Worm (Caenorhabditis elegans): ENCODE results near the gene pqn-29.

The pqn-29 gene

DNA sequence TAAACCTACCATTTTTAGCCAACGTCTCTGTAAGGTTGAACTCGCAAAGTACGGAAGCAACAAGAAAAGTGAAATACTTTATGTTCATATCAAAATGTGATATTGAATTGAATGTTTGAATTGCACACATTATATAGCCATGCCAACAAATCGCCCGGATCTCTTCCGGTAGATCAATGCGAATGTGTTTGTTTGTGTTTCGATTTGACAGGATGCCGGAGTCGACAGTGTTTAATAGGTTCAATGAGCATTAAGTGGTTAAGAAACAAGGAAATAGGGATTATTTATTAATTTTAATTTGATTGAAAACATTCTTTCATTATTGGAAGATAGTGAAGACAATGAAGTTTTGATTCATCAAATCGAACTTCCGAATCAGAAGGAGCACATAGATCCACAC lies at the start of gene pqn-29:
pqn-29 (minus strand) TSS at position 101 of the 400 bp plus-strand sequence.
- TF ChIP-seq tbp1 (GFP tag; optimal IDR thresholded peaks at IDR 0.05) (no peak), ceh-40 (GFP tag; IDR thresholded peaks at IDR 0.05) (no peak), sptf-2 (GFP tag; optimal IDR thresholded peaks at IDR 0.05) (no peak), chd-7 (tag; optimal IDR thresholded peaks at IDR 0.05) (no peak), C06A6.2 (GFP tag; conservative IDR thresholded peaks at IDR 0.05) (no peak), ztf-6 (GFP tag; IDR thresholded peaks at IDR 0.05) (no peak), mxl-1 (tag; optimal IDR thresholded peaks at IDR 0.05) (no peak), gei-17 (GFP tag; optimal IDR thresholded peaks at IDR 0.05) (no peak)

- TF ChIP-seq nhr-27 (tag; optimal IDR thresholded peaks at IDR 0.05) (no peak), Y56A3A.18 (GFP tag; IDR thresholded peaks at IDR 0.05) (no peak), F22D6.2 (tag; optimal IDR thresholded peaks at IDR 0.05) (no peak), ceh-40 (GFP tag; IDR thresholded peaks at IDR 0.05) (no peak), ztf-25 (GFP tag; IDR thresholded peaks at IDR 0.05) (no peak), xnd-1 (tag; optimal IDR thresholded peaks at IDR 0.05) (no peak), egrh-3 (GFP tag; IDR thresholded peaks at IDR 0.05) (no peak), Y95B8A.8 (GFP tag; IDR thresholded peaks at IDR 0.05) (no peak), atf-7 (tag; optimal IDR thresholded peaks at IDR 0.05) (no peak), mcd-1 (GFP tag; IDR thresholded peaks at IDR 0.05) (no peak), madf-3 (GFP tag; IDR thresholded peaks at IDR 0.05) (no peak), ceh-91 (GFP tag; IDR thresholded peaks at IDR 0.05) (no peak), F55B11.4 (tag; optimal IDR thresholded peaks at IDR 0.05; ENCODE audit: borderline replicate concordance, insufficient read depth) (no peak), sptf-2 (GFP tag; optimal IDR thresholded peaks at IDR 0.05) (no peak), madf-8 (GFP tag; conservative IDR thresholded peaks at IDR 0.05) (no peak), ama-1 (optimal IDR thresholded peaks at IDR 0.05) (no peak), ama-1 (GFP tag; optimal IDR thresholded peaks at IDR 0.05) (peak in 1 of 2 experiments; percentile 18), ztf-18 (tag; optimal IDR thresholded peaks at IDR 0.05) (peak; percentile 29), F57A8.1 (GFP tag; optimal IDR thresholded peaks at IDR 0.05) (no peak), ztf-3 (GFP tag; optimal IDR thresholded peaks at IDR 0.05) (no peak), lsl-1 (GFP tag; optimal IDR thresholded peaks at IDR 0.05) (no peak), ztf-26 (tag; optimal IDR thresholded peaks at IDR 0.05) (no peak), snpc-3.4 (tag; optimal IDR thresholded peaks at IDR 0.05) (no peak), hlh-12 (tag; optimal IDR thresholded peaks at IDR 0.05) (no peak), aptf-2 (GFP tag; conservative IDR thresholded peaks at IDR 0.05) (no peak), ekl-4 (GFP tag; IDR thresholded peaks at IDR 0.05) (0 out of 2 replicates have a peak, but pooled peaks have one; percentile 20), ztf-6 (GFP tag; IDR thresholded peaks at IDR 0.05) (no peak), B0019.2 (GFP tag; conservative IDR thresholded peaks at IDR 0.05) (no peak)
Observed at ce11 chrIII:4695057-4695456, 48.9 kb upstream of the pqn-29 start, which contains the start of gene T04A8.7. Gene T04A8.7 (plus strand): TSS chrIII:4695357.

DNA sequence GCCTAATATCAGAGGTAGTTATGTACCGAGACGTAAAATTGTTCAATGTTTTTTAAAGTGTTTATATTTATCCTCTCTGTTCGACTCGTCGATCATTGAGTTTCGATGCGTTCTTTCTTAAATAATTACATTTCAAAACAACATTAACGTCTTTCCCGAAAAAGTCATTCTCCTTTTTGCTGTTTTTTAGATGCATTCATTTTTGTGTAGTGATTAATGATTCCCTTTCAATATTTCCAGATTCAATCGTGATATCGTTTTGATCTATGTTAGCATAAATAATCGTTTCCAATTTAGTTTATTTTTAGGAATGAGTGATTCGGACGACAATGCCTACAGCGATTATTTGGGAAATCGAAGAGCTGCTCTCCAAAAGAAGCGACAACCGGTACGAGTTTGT lies 47.5 kb upstream of the pqn-29 start, which contains the start of gene T04A8.8:
T04A8.8 (plus strand) TSS at position 301 of the 400 bp plus-strand sequence.
- TF ChIP-seq hlh-26 (GFP tag; conservative IDR thresholded peaks at IDR 0.05): no peak

DNA sequence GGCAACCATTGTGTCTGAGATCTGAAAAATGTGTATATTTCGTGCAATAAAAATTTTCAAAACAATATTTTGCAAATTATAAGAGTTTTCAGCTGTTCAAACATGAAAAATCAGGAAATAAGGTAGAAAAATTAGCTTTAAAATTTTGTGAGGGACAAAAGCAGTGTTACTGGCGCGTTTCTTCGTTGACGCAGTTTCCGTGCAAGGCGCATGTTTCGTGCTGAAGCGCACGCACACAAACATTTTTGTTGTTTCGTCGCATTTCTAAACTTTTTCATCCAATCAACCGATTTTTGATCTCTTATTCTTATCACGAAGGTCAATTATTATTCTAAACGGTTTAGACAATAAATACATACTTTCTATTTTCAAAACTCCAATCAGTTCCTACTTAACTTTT lies 47.1 kb upstream of the pqn-29 start, which contains the start of gene nifk-1:
nifk-1 (minus strand) TSS at position 27 of the 400 bp plus-strand sequence.
- TF ChIP-seq ztf-18 (tag; optimal IDR thresholded peaks at IDR 0.05) (peak; percentile 95), mcd-1 (GFP tag; IDR thresholded peaks at IDR 0.05) (peak; percentile 67), dpl-1 (GFP tag; optimal IDR thresholded peaks at IDR 0.05) (peak; percentile 34), lsl-1 (GFP tag; optimal IDR thresholded peaks at IDR 0.05) (peak; percentile 66), ceh-27 (GFP tag; optimal IDR thresholded peaks at IDR 0.05) (no peak), cebp-1 (GFP tag; IDR thresholded peaks at IDR 0.05) (no peak), cebp-1 (tag; optimal IDR thresholded peaks at IDR 0.05) (peak; percentile 58), nfyb-1 (GFP tag; IDR thresholded peaks at IDR 0.05) (peak; percentile 56; the same call in 1 of the 2 replicates), ztf-22 (GFP tag; optimal IDR thresholded peaks at IDR 0.05) (no peak), pha-4 (tag; optimal IDR thresholded peaks at IDR 0.05) (no peak), F52B5.7 (tag; optimal IDR thresholded peaks at IDR 0.05) (no peak), nhr-179 (tag; optimal IDR thresholded peaks at IDR 0.05) (no peak), F33H1.4 (GFP tag; IDR thresholded peaks at IDR 0.05) (peak; percentile 44), madf-6 (GFP tag; IDR thresholded peaks at IDR 0.05) (peak; percentile 65), sptf-2 (GFP tag; optimal IDR thresholded peaks at IDR 0.05) (no peak), him-1 (tag; optimal IDR thresholded peaks at IDR 0.05) (no peak), K12H6.12 (tag; optimal IDR thresholded peaks at IDR 0.05) (peak; percentile 22)

Data from whole organism, young adult.